Worm (Caenorhabditis elegans): ENCODE measurements around the gene mab-10.
A peak's percentile ranks its signal among the peaks of the same experiment; 100 is the strongest.

The mab-10 gene

ce11 chrII:10548778-10549671, 21.1 kb downstream of the mab-10 start (continued):
- TF ChIP-seq lin-39 (tag; optimal IDR thresholded peaks at IDR 0.05) = no peak
- TF ChIP-seq rnt-1 (tag; optimal IDR thresholded peaks at IDR 0.05) = peak; percentile 84
- peak; percentile 89 for TF ChIP-seq nhr-47 (tag; optimal IDR thresholded peaks at IDR 0.05)
- TF ChIP-seq nhr-19 (GFP tag; conservative IDR thresholded peaks at IDR 0.05) = peak; percentile 76
- TF ChIP-seq efl-1 (optimal IDR thresholded peaks at IDR 0.05) = peak; percentile 71 to 82
- TF ChIP-seq efl-1 (GFP tag; optimal IDR thresholded peaks at IDR 0.05 in 1 of 2) = peak; percentile 44 to 92
- peak; percentile 72 to 77 for TF ChIP-seq lin-35 (GFP tag; optimal IDR thresholded peaks at IDR 0.05)
- peak; percentile 66 for TF ChIP-seq mab-9 (GFP tag; IDR thresholded peaks at IDR 0.05)
- peak; percentile 81 to 90 for TF ChIP-seq lsy-2 (tag; optimal IDR thresholded peaks at IDR 0.05)
- TF ChIP-seq F16B12.6 (tag; optimal IDR thresholded peaks at IDR 0.05) = peak; percentile 29
- TF ChIP-seq fos-1 (tag; optimal IDR thresholded peaks at IDR 0.05) = peak; percentile 50
- TF ChIP-seq nhr-28 (tag; optimal IDR thresholded peaks at IDR 0.05) = no peak
- peak; percentile 92 for TF ChIP-seq nhr-85 (tag)
- TF ChIP-seq dpl-1 (GFP tag; optimal IDR thresholded peaks at IDR 0.05) = peak; percentile 44 to 59 (median 45)
- TF ChIP-seq elt-3 (tag; optimal IDR thresholded peaks at IDR 0.05) = peak in 4 of 6 experiments; percentile 17 to 64 (median 50)
- peak; percentile 46 for TF ChIP-seq blmp-1 (tag; optimal IDR thresholded peaks at IDR 0.05)

ce11 chrII:10550173-10550572, 22.3 kb downstream of the mab-10 start:
- no peak for TF ChIP-seq dpl-1 (GFP tag; optimal IDR thresholded peaks at IDR 0.05)
- TF ChIP-seq nhr-237 (tag; optimal IDR thresholded peaks at IDR 0.05) = no peak
- TF ChIP-seq snu-23 (GFP tag; optimal IDR thresholded peaks at IDR 0.05) = peak; percentile 10
- TF ChIP-seq isw-1 (GFP tag; IDR thresholded peaks at IDR 0.05) = no peak
- peak; percentile 21 for TF ChIP-seq ama-1 (optimal IDR thresholded peaks at IDR 0.05)
- no peak for TF ChIP-seq ceh-88 (GFP tag; IDR thresholded peaks at IDR 0.05)
- no peak for TF ChIP-seq lir-3 (tag; optimal IDR thresholded peaks at IDR 0.05; ENCODE audit: poor library complexity)
- TF ChIP-seq hpl-2 (GFP tag; optimal IDR thresholded peaks at IDR 0.05) = no peak
- peak in 1 of 3 experiments; percentile 12 for TF ChIP-seq ceh-82 (tag; optimal IDR thresholded peaks at IDR 0.05)
- peak in 1 of 2 experiments; percentile 44 for TF ChIP-seq lsy-2 (tag; optimal IDR thresholded peaks at IDR 0.05)
- TF ChIP-seq lin-14 (GFP tag; optimal IDR thresholded peaks at IDR 0.05) = peak; percentile 57
- no peak for TF ChIP-seq sox-4 (tag; optimal IDR thresholded peaks at IDR 0.05)
- TF ChIP-seq mef-2 (tag; optimal IDR thresholded peaks at IDR 0.05) = no peak
- no peak for TF ChIP-seq mab-9 (GFP tag; IDR thresholded peaks at IDR 0.05)
- no peak for TF ChIP-seq jun-1 (tag; optimal IDR thresholded peaks at IDR 0.05)
- peak; percentile 94 for TF ChIP-seq sptf-1 (tag; optimal IDR thresholded peaks at IDR 0.05)
- peak; percentile 15 for TF ChIP-seq nhr-85 (tag)
- TF ChIP-seq skn-1 (tag; optimal IDR thresholded peaks at IDR 0.05) = no peak
- TF ChIP-seq fkh-10 (GFP tag; optimal IDR thresholded peaks at IDR 0.05) = peak; percentile 12
- TF ChIP-seq unc-86 (tag; optimal IDR thresholded peaks at IDR 0.05) = peak; percentile 4

- TF ChIP-seq nhr-47 (tag; optimal IDR thresholded peaks at IDR 0.05) (peak; percentile 38), fkh-8 (tag; optimal IDR thresholded peaks at IDR 0.05) (peak; percentile 69), lsy-2 (tag; optimal IDR thresholded peaks at IDR 0.05) (peak; percentile 14 to 26), egl-27 (tag; optimal IDR thresholded peaks at IDR 0.05) (no peak), ets-5 (GFP tag; IDR thresholded peaks at IDR 0.05) (no peak), xbp-1 (tag; optimal IDR thresholded peaks at IDR 0.05) (peak; percentile 5), rnt-1 (tag; optimal IDR thresholded peaks at IDR 0.05) (no peak), skn-1 (tag; optimal IDR thresholded peaks at IDR 0.05) (peak; percentile 5), nhr-237 (tag; optimal IDR thresholded peaks at IDR 0.05) (no peak), nhr-84 (tag; optimal IDR thresholded peaks at IDR 0.05) (no peak), C16A3.4 (tag; optimal IDR thresholded peaks at IDR 0.05) (no peak), grh-1 (GFP tag; IDR thresholded peaks at IDR 0.05) (peak; percentile 57; the same call in 1 of the 2 replicates), elt-3 (tag; optimal IDR thresholded peaks at IDR 0.05) (peak in 1 of 6 experiments; percentile 74), snu-23 (GFP tag; optimal IDR thresholded peaks at IDR 0.05) (peak; percentile 12), hpl-2 (GFP tag; optimal IDR thresholded peaks at IDR 0.05) (no peak), swsn-7 (tag; optimal IDR thresholded peaks at IDR 0.05) (peak; percentile 23), ces-1 (GFP tag; optimal IDR thresholded peaks at IDR 0.05) (no peak), aha-1 (tag; optimal IDR thresholded peaks at IDR 0.05) (no peak), lin-13 (GFP tag; optimal IDR thresholded peaks at IDR 0.05) (no peak), hlh-4 (tag; optimal IDR thresholded peaks at IDR 0.05) (no peak), pag-3 (tag; optimal IDR thresholded peaks at IDR 0.05; ENCODE audit: borderline replicate concordance, insufficient read depth) (no peak), nhr-76 (tag; optimal IDR thresholded peaks at IDR 0.05) (no peak), ceh-88 (GFP tag; IDR thresholded peaks at IDR 0.05) (no peak), nhr-28 (tag; optimal IDR thresholded peaks at IDR 0.05) (no peak)
Measured at ce11 chrII:10550872-10551647, 23.2 kb downstream of the mab-10 start.

Measured in whole organism, L1 larva.